Fruit fly (Drosophila melanogaster): Measurements from ENCODE around the gene CG6761.

Gene CG6761

dm6 chr3L:9744060-9744549 is 40.7 kb upstream of the CG6761 start (continued):
- TF ChIP-seq Fer1 (GFP tag; optimal IDR thresholded peaks at IDR 0.05) = peak; percentile 94
- no peak for TF ChIP-seq luna (GFP tag; optimal IDR thresholded peaks at IDR 0.05)
- TF ChIP-seq Doc2 (GFP tag; IDR thresholded peaks at IDR 0.05) = peak; percentile 11; the same call in 1 of the 2 replicates
- no peak for TF ChIP-seq CG7271 (tag; optimal IDR thresholded peaks at IDR 0.05)
- no peak for TF ChIP-seq CG14965 (GFP tag; optimal IDR thresholded peaks at IDR 0.05; ENCODE audit: borderline replicate concordance)
- TF ChIP-seq Opbp (GFP tag; IDR thresholded peaks at IDR 0.05; ENCODE audit: partially characterized antibody) = no peak
- peak; percentile 52; the same call in 1 of the 2 replicates for TF ChIP-seq NFAT (GFP tag; IDR thresholded peaks at IDR 0.05)
- no peak for TF ChIP-seq CG12769 (tag; optimal IDR thresholded peaks at IDR 0.05)
- TF ChIP-seq tll (GFP tag; optimal IDR thresholded peaks at IDR 0.05) = no peak
- TF ChIP-seq CG17186 (GFP tag; optimal IDR thresholded peaks at IDR 0.05) = peak; percentile 81
- no peak for TF ChIP-seq lov (optimal IDR thresholded peaks at IDR 0.05)
- 0 out of 3 replicates have a peak, but pooled peaks have one; percentile 35 for TF ChIP-seq lov (GFP tag; IDR thresholded peaks at IDR 0.05)
- TF ChIP-seq fd96Cb (tag; optimal IDR thresholded peaks at IDR 0.05) = peak; percentile 95
- peak; percentile 48; the same call in 1 of the 2 replicates for TF ChIP-seq Taf1 (GFP tag; IDR thresholded peaks at IDR 0.05)
- peak; percentile 60 for TF ChIP-seq CG1602 (GFP tag; optimal IDR thresholded peaks at IDR 0.05)
- TF ChIP-seq exex (tag; optimal IDR thresholded peaks at IDR 0.05) = no peak
- no peak for TF ChIP-seq ftz-f1 (GFP tag; optimal IDR thresholded peaks at IDR 0.05)
- peak; percentile 83; the same call in 2 of the 3 replicates for TF ChIP-seq H15 (GFP tag; IDR thresholded peaks at IDR 0.05)
- TF ChIP-seq lilli (GFP tag; optimal IDR thresholded peaks at IDR 0.05) = peak; percentile 72
- no peak for TF ChIP-seq ato (GFP tag; IDR thresholded peaks at IDR 0.05; ENCODE audit: partially characterized antibody)
- TF ChIP-seq CG5245 (GFP tag; optimal IDR thresholded peaks at IDR 0.05) = peak; percentile 89
- peak; percentile 81 for TF ChIP-seq CG7357 (GFP tag; IDR thresholded peaks at IDR 0.05)
- TF ChIP-seq E2f1 (GFP tag; IDR thresholded peaks at IDR 0.05) = peak; percentile 92
- TF ChIP-seq nau (GFP tag; optimal IDR thresholded peaks at IDR 0.05) = peak; percentile 93
- TF ChIP-seq ci (GFP tag; IDR thresholded peaks at IDR 0.05) = peak; percentile 74
- peak in 1 of 2 experiments; percentile 79 for TF ChIP-seq Hr78 (GFP tag; optimal IDR thresholded peaks at IDR 0.05)
- TF ChIP-seq CG11723 (GFP tag; optimal IDR thresholded peaks at IDR 0.05) = peak; percentile 59
- no peak for TF ChIP-seq CG2199 (GFP tag; IDR thresholded peaks at IDR 0.05)
- peak; percentile 61; the same call in 1 of the 2 replicates for TF ChIP-seq CG43689 (GFP tag; IDR thresholded peaks at IDR 0.05)
- peak; percentile 89 for TF ChIP-seq eyg (GFP tag; optimal IDR thresholded peaks at IDR 0.05)
- TF ChIP-seq chif (GFP tag; optimal IDR thresholded peaks at IDR 0.05) = peak; percentile 49 to 81
- TF ChIP-seq CG10959 (GFP tag; IDR thresholded peaks at IDR 0.05) = peak; percentile 64
- peak; percentile 91 for TF ChIP-seq CG18476 (GFP tag; optimal IDR thresholded peaks at IDR 0.05)
- peak; percentile 4 for TF ChIP-seq CG4282 (GFP tag; optimal IDR thresholded peaks at IDR 0.05)
- TF ChIP-seq kni (GFP tag; optimal IDR thresholded peaks at IDR 0.05) = peak; percentile 84
- peak; percentile 92 for TF ChIP-seq Blimp-1 (GFP tag; optimal IDR thresholded peaks at IDR 0.05)
- peak; percentile 58 to 76 for TF ChIP-seq Pdp1 (GFP tag; optimal IDR thresholded peaks at IDR 0.05)
- peak; percentile 61 for TF ChIP-seq CG10274 (GFP tag; optimal IDR thresholded peaks at IDR 0.05)
- peak; percentile 65; the same call in 2 of the 3 replicates for TF ChIP-seq CG11560 (tag; IDR thresholded peaks at IDR 0.05)
- TF ChIP-seq gcm2 (GFP tag; optimal IDR thresholded peaks at IDR 0.05) = peak; percentile 35
- TF ChIP-seq Nf-YC (tag; optimal IDR thresholded peaks at IDR 0.05) = peak; percentile 86
- TF ChIP-seq CoRest (tag; optimal IDR thresholded peaks at IDR 0.05) = peak; percentile 87
- peak; percentile 77 for TF ChIP-seq CG10366 (GFP tag; IDR thresholded peaks at IDR 0.05)
- no peak for TF ChIP-seq CG17912 (GFP tag; optimal IDR thresholded peaks at IDR 0.05)
- peak; percentile 76 for TF ChIP-seq CG1529 (GFP tag; optimal IDR thresholded peaks at IDR 0.05)
- peak; percentile 62 for TF ChIP-seq Ets65A (GFP tag)
- no peak for TF ChIP-seq sc (optimal IDR thresholded peaks at IDR 0.05)
- TF ChIP-seq sc (GFP tag; optimal IDR thresholded peaks at IDR 0.05) = peak; percentile 58
- TF ChIP-seq corto (GFP tag; optimal IDR thresholded peaks at IDR 0.05) = peak; percentile 89
- TF ChIP-seq CG8388 (GFP tag; optimal IDR thresholded peaks at IDR 0.05) = peak; percentile 86
